Fruit fly (Drosophila melanogaster) whole organism, embryonic: Measurements from ENCODE around the gene Dcps.
A peak's percentile ranks its signal among the peaks of the same experiment; 100 is the strongest.

Experiments used
- Blimp-1 ChIP-seq: fragments of 200-800 bp; sonication (Bioruptor generic); optimal IDR thresholded peaks from 3 replicates; lab custom pipeline; 2018; ENCODE audit warnings: missing biosample characterization, missing genetic modification characterization, mild to moderate bottlenecking, moderate library complexity, missing genetic modification reagents
- CG10543 ChIP-seq: fragments of 200-800 bp; sonication (Bioruptor generic); optimal IDR thresholded peaks from 3 replicates; lab custom pipeline; 2017; ENCODE audit warnings: missing biosample characterization, mild to moderate bottlenecking, missing genetic modification characterization, moderate library complexity
- CG11560 ChIP-seq: fragments of 200-800 bp; sonication (Bioruptor generic); IDR thresholded peaks from 3 replicates; pipeline ENCODE4 v1.3.6; 2022; ENCODE audit warnings: missing biosample characterization, missing genetic modification characterization
- CG15073 ChIP-seq: fragments of 200-800 bp; sonication (Bioruptor generic); optimal IDR thresholded peaks from 2 replicates; lab custom pipeline; 2016; ENCODE audit warnings: missing biosample characterization, missing genetic modification characterization
- CG17829 ChIP-seq: fragments of 200-800 bp; optimal IDR thresholded peaks from 2 replicates; lab custom pipeline; 2019; ENCODE audit warnings: missing biosample characterization, mild to moderate bottlenecking, missing genetic modification characterization, moderate library complexity
- CG17912 ChIP-seq: fragments of 200-800 bp; sonication (Bioruptor generic); optimal IDR thresholded peaks from 2 replicates; lab custom pipeline; 2018; ENCODE audit warnings: missing biosample characterization, mild to moderate bottlenecking, missing genetic modification characterization
- CG1792 ChIP-seq: fragments of 200-800 bp; sonication (Bioruptor generic); optimal IDR thresholded peaks from 2 replicates; lab custom pipeline; 2016; ENCODE audit warnings: missing biosample characterization, missing genetic modification characterization
- CG18599 ChIP-seq: fragments of 200-800 bp; sonication (Bioruptor generic); optimal IDR thresholded peaks from 3 replicates; lab custom pipeline; 2017; ENCODE audit warnings: missing biosample characterization, missing genetic modification characterization, mild to moderate bottlenecking, moderate library complexity, missing genetic modification reagents
- CG2129 ChIP-seq: fragments of 200-800 bp; sonication (Bioruptor generic); IDR thresholded peaks from 2 replicates; pipeline ENCODE4 v1.3.6; 2022; ENCODE audit warnings: missing biosample characterization, missing genetic modification characterization; ENCODE audit not compliant: partially characterized antibody
- CG30431 ChIP-seq: fragments of 200-800 bp; sonication (Bioruptor generic); optimal IDR thresholded peaks from 2 replicates; lab custom pipeline; 2017; ENCODE audit warnings: missing biosample characterization, missing genetic modification characterization
- CG31441 ChIP-seq: fragments of 200-800 bp; sonication (Bioruptor generic); IDR thresholded peaks from 2 replicates; pipeline ENCODE4 v1.3.6; 2022; ENCODE audit warnings: missing biosample characterization, missing genetic modification characterization
- CG4282 ChIP-seq: fragments of 200-800 bp; sonication (Bioruptor generic); optimal IDR thresholded peaks from 2 replicates; lab custom pipeline; 2016; ENCODE audit warnings: missing biosample characterization, missing genetic modification characterization
- CG6683 ChIP-seq: fragments of 200-800 bp; sonication (Bioruptor generic); optimal IDR thresholded peaks from 2 replicates; lab custom pipeline; 2017; ENCODE audit warnings: missing biosample characterization, mild to moderate bottlenecking, missing genetic modification characterization, missing genetic modification reagents
- CG7556 ChIP-seq: fragments of 200-800 bp; sonication (Bioruptor generic); optimal IDR thresholded peaks from 2 replicates; lab custom pipeline; 2017; ENCODE audit warnings: missing biosample characterization, mild to moderate bottlenecking, missing genetic modification characterization
- CG9609 ChIP-seq: fragments of 200-800 bp; sonication (Bioruptor generic); optimal IDR thresholded peaks from 3 replicates; lab custom pipeline; 2016; ENCODE audit warnings: missing biosample characterization, missing genetic modification characterization
- CG9817 ChIP-seq: fragments of 200-800 bp; sonication (Bioruptor generic); optimal IDR thresholded peaks from 2 replicates; lab custom pipeline; 2018; ENCODE audit warnings: missing biosample characterization, mild to moderate bottlenecking, missing genetic modification characterization, moderate library complexity
- Dip3 ChIP-seq: fragments of 200-800 bp; sonication (Bioruptor generic); optimal IDR thresholded peaks from 3 replicates; lab custom pipeline; 2016; ENCODE audit warnings: missing biosample characterization, missing genetic modification characterization
- Eip74EF ChIP-seq, 2 experiments: fragments of 200-800 bp in 1 of 2; fragments of >200 bp in 1 of 2; sonication (Bioruptor generic) in 1 of 2; optimal IDR thresholded peaks; 2 replicates each; lab custom pipeline; 2017 to 2019; ENCODE audit warnings: missing biosample characterization in 2 of 2, missing genetic modification characterization in 2 of 2, mild to moderate bottlenecking in 1 of 2, moderate library complexity in 1 of 2
- Elba2 ChIP-seq: fragments of 200-800 bp; sonication (Bioruptor generic); optimal IDR thresholded peaks from 3 replicates; lab custom pipeline; 2016; ENCODE audit warnings: missing biosample characterization, missing genetic modification characterization
- HLH4C ChIP-seq: fragments of 200-800 bp; sonication (Bioruptor generic); IDR thresholded peaks from 3 replicates; pipeline ENCODE4 v1.3.6; 2022; ENCODE audit warnings: missing biosample characterization, missing genetic modification characterization; ENCODE audit not compliant: partially characterized antibody
- Nf-YB ChIP-seq: fragments of 200-800 bp; sonication (Bioruptor generic); optimal IDR thresholded peaks from 3 replicates; lab custom pipeline; 2019; ENCODE audit warnings: missing biosample characterization, mild to moderate bottlenecking, missing genetic modification characterization, moderate library complexity
- Oli ChIP-seq: fragments of 200-800 bp; sonication (Bioruptor generic); optimal IDR thresholded peaks from 2 replicates; lab custom pipeline; 2018; ENCODE audit warnings: missing biosample characterization, mild to moderate bottlenecking, missing genetic modification characterization, moderate library complexity
- Stat92E ChIP-seq, 3 experiments: fragments of >200 bp in 2 of 3; fragments of 200-800 bp in 1 of 3; sonication (Bioruptor generic) in 1 of 3; optimal IDR thresholded peaks; 2 replicates each; lab custom pipeline; 2017 to 2019; ENCODE audit warnings: missing biosample characterization in 3 of 3, missing genetic modification characterization in 3 of 3, mild to moderate bottlenecking in 1 of 3, moderate library complexity in 1 of 3
- YL-1 ChIP-seq: fragments of 200-800 bp; sonication (Bioruptor generic); optimal IDR thresholded peaks from 3 replicates; lab custom pipeline; 2017; ENCODE audit warnings: missing biosample characterization, mild to moderate bottlenecking, missing genetic modification characterization
- ara ChIP-seq: fragments of 200-800 bp; sonication (Bioruptor generic); IDR thresholded peaks from 2 replicates; pipeline ENCODE4 v1.3.6; 2022; ENCODE audit warnings: missing biosample characterization, missing genetic modification characterization
- cato ChIP-seq: fragments of 200-800 bp; sonication (Bioruptor generic); optimal IDR thresholded peaks from 2 replicates; lab custom pipeline; 2016; ENCODE audit warnings: missing biosample characterization, missing genetic modification characterization, borderline replicate concordance
- cg ChIP-seq: fragments of 200-800 bp; sonication (Bioruptor generic); optimal IDR thresholded peaks from 3 replicates; lab custom pipeline; 2019; ENCODE audit warnings: missing biosample characterization, mild to moderate bottlenecking, missing genetic modification characterization, moderate library complexity
- ci ChIP-seq: fragments of 200-800 bp; sonication (Bioruptor generic); IDR thresholded peaks from 3 replicates; pipeline ENCODE4 v1.3.6; 2022; ENCODE audit warnings: missing biosample characterization, missing genetic modification characterization
- da ChIP-seq: fragments of 200-800 bp; sonication (Bioruptor generic); optimal IDR thresholded peaks from 2 replicates; lab custom pipeline; 2016; ENCODE audit warnings: missing biosample characterization, missing genetic modification characterization
- dati ChIP-seq: fragments of 200-800 bp; sonication (Bioruptor generic); IDR thresholded peaks from 2 replicates; pipeline ENCODE4 v1.3.6; 2022; ENCODE audit warnings: missing biosample characterization, missing genetic modification characterization
- disco-r ChIP-seq: fragments of 200-800 bp; sonication (Bioruptor generic); optimal IDR thresholded peaks from 2 replicates; lab custom pipeline; 2016; ENCODE audit warnings: missing biosample characterization, missing genetic modification characterization
- dm ChIP-seq: fragments of 200-800 bp; sonication (Bioruptor generic); optimal IDR thresholded peaks from 3 replicates; lab custom pipeline; 2016; ENCODE audit warnings: missing biosample characterization, missing genetic modification characterization
- exex ChIP-seq: fragments of 200-800 bp; sonication (Bioruptor generic); optimal IDR thresholded peaks from 4 replicates; lab custom pipeline; 2018; ENCODE audit warnings: missing biosample characterization, mild to moderate bottlenecking, missing genetic modification characterization, moderate library complexity
- hbn ChIP-seq: fragments of 200-800 bp; sonication (Bioruptor generic); IDR thresholded peaks from 2 replicates; pipeline ENCODE4 v1.3.6; 2022; ENCODE audit warnings: missing biosample characterization, missing genetic modification characterization; ENCODE audit not compliant: partially characterized antibody
- kni ChIP-seq: fragments of 200-800 bp; sonication (Bioruptor generic); optimal IDR thresholded peaks from 3 replicates; lab custom pipeline; 2017; ENCODE audit warnings: mild to moderate bottlenecking, missing biosample characterization, missing genetic modification reagents, missing genetic modification characterization
- lbe ChIP-seq: fragments of 200-800 bp; sonication (Bioruptor generic); optimal IDR thresholded peaks from 2 replicates; lab custom pipeline; 2016; ENCODE audit warnings: missing biosample characterization, mild to moderate bottlenecking, missing genetic modification characterization
- lov ChIP-seq, 2 experiments: fragments of 200-800 bp in 1 of 2; fragments of >200 bp in 1 of 2; sonication (Bioruptor generic) in 1 of 2; IDR thresholded peaks in 1 of 2; optimal IDR thresholded peaks in 1 of 2; 2 replicates in 1 of 2; 3 replicates in 1 of 2; pipeline versions ENCODE4 v1.3.6 to Lab custom; 2017 to 2022; ENCODE audit warnings: missing biosample characterization in 1 of 2, missing genetic modification characterization in 1 of 2
- nom ChIP-seq: fragments of 200-800 bp; sonication (Bioruptor generic); optimal IDR thresholded peaks from 2 replicates; lab custom pipeline; 2017; ENCODE audit warnings: missing biosample characterization, missing genetic modification characterization, mild to moderate bottlenecking, moderate library complexity, missing genetic modification reagents
- phol ChIP-seq: fragments of 200-800 bp; sonication (Bioruptor generic); optimal IDR thresholded peaks from 3 replicates; lab custom pipeline; 2018; ENCODE audit warnings: missing biosample characterization, mild to moderate bottlenecking, missing genetic modification characterization, moderate library complexity
- ranshi ChIP-seq: fragments of 200-800 bp; sonication (Bioruptor generic); IDR thresholded peaks from 2 replicates; pipeline ENCODE4 v1.3.6; 2022; ENCODE audit warnings: missing biosample characterization, missing genetic modification characterization
- scrt ChIP-seq: fragments of 200-800 bp; sonication (Bioruptor generic); optimal IDR thresholded peaks from 2 replicates; lab custom pipeline; 2018; ENCODE audit warnings: missing biosample characterization, mild to moderate bottlenecking, missing genetic modification characterization, moderate library complexity
- sens-2 ChIP-seq: fragments of 200-800 bp; sonication (Bioruptor generic); IDR thresholded peaks from 2 replicates; pipeline ENCODE4 v1.3.6; 2022; ENCODE audit warnings: missing biosample characterization, missing genetic modification characterization
- sob ChIP-seq: fragments of 200-800 bp; sonication (Bioruptor generic); IDR thresholded peaks from 2 replicates; pipeline ENCODE4 v1.3.6; 2022; ENCODE audit warnings: missing biosample characterization, missing genetic modification characterization
- tna ChIP-seq: fragments of 200-800 bp; sonication (Bioruptor generic); IDR thresholded peaks from 2 replicates; pipeline ENCODE4 v1.3.6; 2022; ENCODE audit warnings: missing biosample characterization, missing genetic modification characterization; ENCODE audit not compliant: partially characterized antibody
- twi ChIP-seq: fragments of 200-800 bp; optimal IDR thresholded peaks from 2 replicates; lab custom pipeline; 2019; ENCODE audit warnings: missing biosample characterization, mild to moderate bottlenecking, missing genetic modification characterization, moderate library complexity
- usp ChIP-seq: fragments of >200 bp; optimal IDR thresholded peaks from 2 replicates; lab custom pipeline; 2017; ENCODE audit warnings: missing biosample characterization, missing genetic modification characterization
- zen ChIP-seq: fragments of 200-800 bp; sonication (Bioruptor generic); optimal IDR thresholded peaks from 3 replicates; lab custom pipeline; 2018; ENCODE audit warnings: missing biosample characterization, mild to moderate bottlenecking, missing genetic modification characterization, moderate library complexity
- zen2 ChIP-seq: fragments of 200-800 bp; sonication (Bioruptor generic); IDR thresholded peaks from 3 replicates; pipeline ENCODE4 v1.3.6; 2022; ENCODE audit warnings: missing biosample characterization, missing genetic modification characterization; ENCODE audit not compliant: partially characterized antibody

The Dcps gene

dm6 chr3R:5791497-5791896, 36.9 kb upstream of the Dcps start, which contains the start of gene Hpf1 (continued):
- peak; percentile 86 for TF ChIP-seq sens-2
- TF ChIP-seq twi (tag; lab: Kevin White, UChicago), result peak; percentile 94
- peak; percentile 78 for TF ChIP-seq Elba2
- no peak for TF ChIP-seq lov (optimal IDR thresholded peaks at IDR 0.05; lab: Kevin White, UChicago)
- TF ChIP-seq lov (GFP tag; IDR thresholded peaks at IDR 0.05; lab: Robert Waterston, UW), result peak; percentile 92
- TF ChIP-seq sob (GFP tag; lab: Robert Waterston, UW), result peak; percentile 98
- peak; percentile 93 for TF ChIP-seq CG6683 (GFP tag; lab: Kevin White, UChicago)
- peak; percentile 97 for TF ChIP-seq da (GFP tag; lab: Kevin White, UChicago)
- peak; percentile 98 for TF ChIP-seq phol
- peak; percentile 98 for TF ChIP-seq CG31441 (GFP tag; lab: Robert Waterston, UW)
- no peak for TF ChIP-seq CG2129
- peak; percentile 93 for TF ChIP-seq scrt (GFP tag; lab: Kevin White, UChicago)
- no peak for TF ChIP-seq usp (GFP tag; lab: Kevin White, UChicago)
- peak; percentile 86 for TF ChIP-seq CG15073 (GFP tag; lab: Kevin White, UChicago)
- TF ChIP-seq YL-1 (GFP tag; lab: Kevin White, UChicago), result peak; percentile 92
- TF ChIP-seq CG30431 (GFP tag; lab: Kevin White, UChicago), result peak; percentile 98
- peak; percentile 97 for TF ChIP-seq CG7556 (GFP tag; lab: Kevin White, UChicago)
- peak; percentile 93 for TF ChIP-seq dati
- peak; percentile 92 for TF ChIP-seq exex
- TF ChIP-seq tna (GFP tag; lab: Robert Waterston, UW), result no peak
- TF ChIP-seq CG1792 (GFP tag; lab: Kevin White, UChicago), result peak; percentile 97
- peak; percentile 88 for TF ChIP-seq Nf-YB (GFP tag; lab: Kevin White, UChicago)
- peak; percentile 97 for TF ChIP-seq CG17829 (tag; lab: Kevin White, UChicago)
- peak; percentile 97 for TF ChIP-seq zen (tag; lab: Kevin White, UChicago)
- no peak for TF ChIP-seq HLH4C (GFP tag; lab: Robert Waterston, UW)
- peak; percentile 98 for TF ChIP-seq ranshi
- TF ChIP-seq ci (GFP tag; lab: Robert Waterston, UW), result peak; percentile 98
- TF ChIP-seq Stat92E (GFP tag; optimal IDR thresholded peaks at IDR 0.05; lab: Kevin White, UChicago), result peak in 1 of 3 experiments; percentile 87
- TF ChIP-seq nom, result peak; percentile 96
- peak; percentile 90 for TF ChIP-seq CG11560 (tag; lab: Robert Waterston, UW)
- peak; percentile 97 for TF ChIP-seq CG4282 (GFP tag; lab: Kevin White, UChicago)
- peak; percentile 98 for TF ChIP-seq CG9817 (tag; lab: Kevin White, UChicago)
- peak; percentile 99 for TF ChIP-seq Oli
- TF ChIP-seq CG18599, result peak; percentile 99
- peak; percentile 99 for TF ChIP-seq lbe (GFP tag; lab: Kevin White, UChicago)
- no peak for TF ChIP-seq hbn (GFP tag; lab: Robert Waterston, UW)
- peak; percentile 97 for TF ChIP-seq dm (GFP tag; lab: Kevin White, UChicago)
- TF ChIP-seq kni (GFP tag; lab: Kevin White, UChicago), result peak; percentile 68
- peak; percentile 98 for TF ChIP-seq disco-r (GFP tag; lab: Kevin White, UChicago)
- TF ChIP-seq cato, result peak; percentile 96
- peak; percentile 95 for TF ChIP-seq Blimp-1 (GFP tag; lab: Kevin White, UChicago)
- peak; percentile 86 for TF ChIP-seq CG17912
- TF ChIP-seq CG9609 (GFP tag; lab: Kevin White, UChicago), result peak; percentile 99
- peak in 1 of 2 experiments; percentile 97 for TF ChIP-seq Eip74EF (GFP tag; optimal IDR thresholded peaks at IDR 0.05; lab: Kevin White, UChicago)
- peak; percentile 99 for TF ChIP-seq Dip3 (GFP tag; lab: Kevin White, UChicago)
- TF ChIP-seq ara, result peak; percentile 96
- no peak for TF ChIP-seq zen2 (GFP tag; lab: Robert Waterston, UW)
- no peak for TF ChIP-seq cg (GFP tag; lab: Kevin White, UChicago)
- peak; percentile 95 for TF ChIP-seq CG10543
